Worm (Caenorhabditis elegans): Measurements from ENCODE around the gene M28.4.

Gene M28.4

DNA sequence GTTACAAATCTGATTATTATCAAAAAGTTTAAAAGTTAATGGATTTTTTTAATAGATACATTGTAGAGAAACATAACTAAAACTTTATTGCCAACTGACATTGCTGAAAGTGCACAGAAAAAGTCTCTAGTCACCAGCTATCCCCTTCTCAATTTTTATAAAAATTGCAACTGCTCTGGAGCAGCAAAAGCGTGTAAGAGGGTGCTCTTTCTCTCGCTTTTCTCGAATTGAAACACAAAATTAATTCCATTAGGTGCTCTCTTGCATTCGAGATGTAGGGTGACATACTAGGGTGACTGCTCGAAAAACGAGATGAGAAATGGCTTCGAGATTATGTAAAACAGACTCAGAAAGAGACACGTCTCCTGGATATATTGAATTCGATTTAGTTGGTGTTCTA, 37.1 kb downstream of the M28.4 start:
- TF ChIP-seq K02D7.2 (tag; optimal IDR thresholded peaks at IDR 0.05): no peak
- no peak for TF ChIP-seq hlh-15 (tag; optimal IDR thresholded peaks at IDR 0.05)
- no peak for TF ChIP-seq ceh-30 (tag; optimal IDR thresholded peaks at IDR 0.05)
- TF ChIP-seq fkh-6 (tag; optimal IDR thresholded peaks at IDR 0.05): no peak
- TF ChIP-seq mec-3 (tag; optimal IDR thresholded peaks at IDR 0.05; ENCODE audit: borderline replicate concordance): no peak
- TF ChIP-seq unc-42 (tag; optimal IDR thresholded peaks at IDR 0.05): no peak
- TF ChIP-seq ref-2 (tag; optimal IDR thresholded peaks at IDR 0.05): no peak
- no peak for TF ChIP-seq hlh-30 (tag; optimal IDR thresholded peaks at IDR 0.05; ENCODE audit: insufficient read depth)
- no peak for TF ChIP-seq pqm-1 (tag; optimal IDR thresholded peaks at IDR 0.05)
- TF ChIP-seq T23F11.4 (GFP tag; optimal IDR thresholded peaks at IDR 0.05): no peak

DNA sequence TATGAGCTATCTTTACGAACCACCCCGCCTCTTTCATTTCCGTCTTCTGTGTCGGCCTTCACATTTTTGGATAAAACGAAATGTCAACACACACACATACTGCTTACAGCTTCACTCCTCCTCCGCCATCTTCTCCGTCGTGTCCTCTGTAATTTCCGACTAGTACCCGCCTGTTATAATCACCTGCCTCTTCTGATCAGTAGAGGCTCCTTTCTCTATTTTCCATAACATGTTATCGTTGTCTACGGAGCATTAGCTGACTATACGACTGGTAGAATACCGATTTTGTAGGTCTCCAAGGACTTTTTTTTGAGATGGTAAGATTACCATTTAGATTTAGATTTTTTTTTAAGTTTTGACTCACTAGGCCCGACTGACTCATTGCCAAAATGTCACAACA, 41.5 kb downstream of the M28.4 start:
- TF ChIP-seq ttx-3 (tag; optimal IDR thresholded peaks at IDR 0.05) (no peak), elt-2 (tag; optimal IDR thresholded peaks at IDR 0.05) (no peak), pax-1 (tag; optimal IDR thresholded peaks at IDR 0.05) (no peak), C38D4.7 (GFP tag; optimal IDR thresholded peaks at IDR 0.05) (no peak), gmeb-2 (tag; optimal IDR thresholded peaks at IDR 0.05) (no peak), ceh-45 (GFP tag; IDR thresholded peaks at IDR 0.05) (no peak), ceh-9 (tag; optimal IDR thresholded peaks at IDR 0.05) (no peak), hlh-8 (tag; optimal IDR thresholded peaks at IDR 0.05) (no peak), ceh-19 (GFP tag; optimal IDR thresholded peaks at IDR 0.05) (no peak), hlh-15 (tag; optimal IDR thresholded peaks at IDR 0.05) (no peak), ceh-34 (tag; optimal IDR thresholded peaks at IDR 0.05) (no peak), pag-3 (tag; optimal IDR thresholded peaks at IDR 0.05; ENCODE audit: borderline replicate concordance) (no peak), unc-42 (tag; optimal IDR thresholded peaks at IDR 0.05) (no peak), sox-2 (GFP tag; IDR thresholded peaks at IDR 0.05) (no peak), npax-4 (tag; optimal IDR thresholded peaks at IDR 0.05) (no peak), unc-3 (GFP tag; conservative IDR thresholded peaks at IDR 0.05) (no peak), unc-3 (tag; optimal IDR thresholded peaks at IDR 0.05) (no peak), pha-2 (tag; optimal IDR thresholded peaks at IDR 0.05) (no peak), nfya-1 (tag; optimal IDR thresholded peaks at IDR 0.05) (no peak)

DNA sequence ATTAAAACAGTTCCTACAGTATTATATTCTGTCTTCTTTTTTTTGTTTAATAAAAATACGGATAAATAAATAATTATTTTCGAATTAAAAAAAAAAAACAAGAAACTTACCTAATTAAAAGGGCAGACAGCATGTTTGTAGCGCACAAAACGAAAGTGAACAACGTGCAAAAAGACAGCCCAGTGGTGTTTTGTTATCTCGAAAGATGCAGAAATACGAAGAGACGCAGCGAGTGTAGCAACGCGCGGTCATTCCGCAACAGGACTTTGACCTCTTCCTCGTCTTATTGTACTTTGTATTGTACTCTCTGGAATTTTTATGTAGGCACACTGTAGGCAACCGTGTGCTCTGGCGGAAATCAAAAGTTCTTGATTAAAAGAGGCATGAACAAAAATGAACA, 50.2 kb downstream of the M28.4 start, which contains the start of gene gbh-1:
TSS of gene gbh-1 (minus strand) at position 149 of the 400 bp plus-strand sequence.
- TF ChIP-seq fkh-10 (GFP tag; optimal IDR thresholded peaks at IDR 0.05): no peak
- no peak for TF ChIP-seq ceh-9 (tag; optimal IDR thresholded peaks at IDR 0.05)
- TF ChIP-seq elt-2 (tag; optimal IDR thresholded peaks at IDR 0.05): peak; percentile 17
- TF ChIP-seq ref-2 (tag; optimal IDR thresholded peaks at IDR 0.05): no peak
- TF ChIP-seq nhr-11 (tag; optimal IDR thresholded peaks at IDR 0.05): no peak

DNA sequence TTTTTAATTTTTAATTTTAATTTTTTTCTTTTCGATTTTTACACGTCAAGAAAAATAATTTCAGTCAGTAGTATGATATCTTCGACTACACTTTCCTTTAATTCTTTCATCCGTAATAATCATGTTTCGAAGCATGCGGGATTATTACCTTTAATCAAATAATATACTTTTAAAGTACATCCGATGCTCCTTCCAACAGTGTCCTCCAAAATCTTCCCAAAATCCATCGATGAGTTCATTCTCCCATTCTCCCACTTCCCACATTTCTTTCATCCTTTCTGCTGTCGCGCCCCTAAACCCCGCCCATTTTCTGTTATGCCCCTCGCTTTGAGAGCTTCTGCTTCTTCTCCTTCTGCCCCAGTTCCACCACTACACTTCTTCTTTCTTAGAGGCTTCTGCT, 51.2 kb downstream of the M28.4 start, which contains the start of gene lgc-57:
TSS of gene lgc-57 (plus strand) at position 301 of the 400 bp plus-strand sequence.
- TF ChIP-seq ceh-19 (GFP tag; optimal IDR thresholded peaks at IDR 0.05) (no peak), unc-86 (tag; optimal IDR thresholded peaks at IDR 0.05) (no peak), ceh-31 (tag; optimal IDR thresholded peaks at IDR 0.05) (no peak), pat-9 (tag; optimal IDR thresholded peaks at IDR 0.05) (no peak), zip-5 (tag; optimal IDR thresholded peaks at IDR 0.05) (no peak), ceh-48 (tag; optimal IDR thresholded peaks at IDR 0.05) (no peak), tbx-7 (tag; optimal IDR thresholded peaks at IDR 0.05) (no peak), gmeb-2 (tag; optimal IDR thresholded peaks at IDR 0.05) (no peak), fax-1 (tag; optimal IDR thresholded peaks at IDR 0.05) (no peak), K09A11.1 (tag; optimal IDR thresholded peaks at IDR 0.05; ENCODE audit: insufficient read depth) (no peak)
